Fruit fly (Drosophila melanogaster): ENCODE results near the gene ppk28.

ppk28 gene

DNA sequence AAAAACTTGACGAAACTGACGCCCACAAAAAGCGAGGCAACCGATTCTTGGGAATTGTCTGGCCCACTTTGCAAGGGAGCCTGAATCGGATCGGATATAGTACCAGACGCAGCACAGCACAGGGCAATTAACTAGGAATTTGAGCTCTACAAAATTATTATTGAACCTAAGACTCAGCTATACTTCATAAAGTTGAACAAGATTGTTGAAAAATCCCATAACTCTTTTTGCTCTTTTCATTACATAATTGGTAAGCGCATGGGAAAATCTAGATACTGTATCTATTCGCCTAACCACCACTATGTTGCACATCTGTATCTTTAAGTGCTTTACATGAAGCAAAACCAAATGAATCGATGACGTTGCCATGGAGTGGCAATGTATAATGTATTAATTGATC lies 27.2 kb downstream of the ppk28 start (continued):
- TF ChIP-seq otp (GFP tag; IDR thresholded peaks at IDR 0.05) (peak; percentile 80; the same call in 2 of the 3 replicates), Hr39 (optimal IDR thresholded peaks at IDR 0.05) (no peak), CG17912 (GFP tag; optimal IDR thresholded peaks at IDR 0.05) (peak; percentile 40), croc (GFP tag; conservative IDR thresholded peaks at IDR 0.05) (peak; percentile 69; the same call in 2 of the 3 replicates), nerfin-1 (tag; optimal IDR thresholded peaks at IDR 0.05) (peak; percentile 62), Ada2b (GFP tag; IDR thresholded peaks at IDR 0.05) (peak; percentile 75), B-H1 (GFP tag; IDR thresholded peaks at IDR 0.05) (peak; percentile 46; the same call in 2 of the 3 replicates), ash1 (GFP tag; optimal IDR thresholded peaks at IDR 0.05) (no peak), CG12155 (GFP tag; optimal IDR thresholded peaks at IDR 0.05) (peak; percentile 43), shn (GFP tag; optimal IDR thresholded peaks at IDR 0.05) (peak; percentile 49), CG31365 (tag; optimal IDR thresholded peaks at IDR 0.05) (peak; percentile 44), CG30431 (GFP tag; optimal IDR thresholded peaks at IDR 0.05) (peak; percentile 64), psq (GFP tag; optimal IDR thresholded peaks at IDR 0.05) (no peak), slp2 (GFP tag; optimal IDR thresholded peaks at IDR 0.05) (peak; percentile 75), ato (GFP tag; IDR thresholded peaks at IDR 0.05; ENCODE audit: partially characterized antibody) (no peak), Max (GFP tag; optimal IDR thresholded peaks at IDR 0.05) (peak; percentile 27), kni (GFP tag; optimal IDR thresholded peaks at IDR 0.05) (no peak), CG7556 (GFP tag; optimal IDR thresholded peaks at IDR 0.05) (peak; percentile 61), sens-2 (GFP tag; IDR thresholded peaks at IDR 0.05) (peak; percentile 59; the same call in 1 of the 2 replicates), ac (GFP tag; optimal IDR thresholded peaks at IDR 0.05) (no peak), CG6791 (GFP tag; IDR thresholded peaks at IDR 0.05; ENCODE audit: partially characterized antibody) (no peak), hkb (optimal IDR thresholded peaks at IDR 0.05) (no peak), hkb (GFP tag; IDR thresholded peaks at IDR 0.05) (peak; percentile 85), trh (GFP tag; optimal IDR thresholded peaks at IDR 0.05) (no peak), pum (GFP tag; optimal IDR thresholded peaks at IDR 0.05) (peak; percentile 65), Opbp (GFP tag; IDR thresholded peaks at IDR 0.05; ENCODE audit: partially characterized antibody) (no peak), CG2116 (GFP tag; optimal IDR thresholded peaks at IDR 0.05) (peak; percentile 12)

dm6 chrX:16834259-16834658 lies 28.4 kb downstream of the ppk28 start:
- no peak for TF ChIP-seq lbe (GFP tag; optimal IDR thresholded peaks at IDR 0.05)
- TF ChIP-seq CG34422 (GFP tag; IDR thresholded peaks at IDR 0.05) = no peak
- peak in 1 of 2 experiments; percentile 48 for TF ChIP-seq chif (GFP tag; optimal IDR thresholded peaks at IDR 0.05)
- no peak for TF ChIP-seq prd (optimal IDR thresholded peaks at IDR 0.05)
- peak; percentile 50; the same call in 2 of the 3 replicates for TF ChIP-seq prd (GFP tag; IDR thresholded peaks at IDR 0.05)
- TF ChIP-seq ab (GFP tag; optimal IDR thresholded peaks at IDR 0.05) = no peak
- no peak for TF ChIP-seq NC2β (GFP tag; optimal IDR thresholded peaks at IDR 0.05)
- peak; percentile 41; the same call in 1 of the 2 replicates for TF ChIP-seq Rfx (GFP tag; IDR thresholded peaks at IDR 0.05)
- TF ChIP-seq unc-4 (GFP tag; IDR thresholded peaks at IDR 0.05; ENCODE audit: partially characterized antibody) = no peak
- no peak for TF ChIP-seq zfh1 (GFP tag; IDR thresholded peaks at IDR 0.05)
- TF ChIP-seq cato (GFP tag; optimal IDR thresholded peaks at IDR 0.05; ENCODE audit: borderline replicate concordance) = no peak
- no peak for TF ChIP-seq CG5180 (GFP tag; optimal IDR thresholded peaks at IDR 0.05)
- TF ChIP-seq Spps (tag; optimal IDR thresholded peaks at IDR 0.05) = no peak
- TF ChIP-seq CG17359 (tag; optimal IDR thresholded peaks at IDR 0.05) = peak; percentile 13
- TF ChIP-seq CG32772 (GFP tag; IDR thresholded peaks at IDR 0.05) = peak; percentile 6; the same call in 1 of the 2 replicates
- TF ChIP-seq H2.0 (GFP tag; IDR thresholded peaks at IDR 0.05) = no peak
- TF ChIP-seq unpg (GFP tag; optimal IDR thresholded peaks at IDR 0.05) = peak; percentile 60
- TF ChIP-seq bcd (GFP tag; optimal IDR thresholded peaks at IDR 0.05) = peak; percentile 15
- 0 out of 2 replicates have a peak, but pooled peaks have one; percentile 25 for TF ChIP-seq Xrp1 (GFP tag; IDR thresholded peaks at IDR 0.05)
- no peak for TF ChIP-seq Trl (optimal IDR thresholded peaks at IDR 0.05)
- TF ChIP-seq Trl (GFP tag; optimal IDR thresholded peaks at IDR 0.05) = peak; percentile 28
- TF ChIP-seq dati (GFP tag; IDR thresholded peaks at IDR 0.05) = no peak
- TF ChIP-seq en (GFP tag; optimal IDR thresholded peaks at IDR 0.05) = no peak
- TF ChIP-seq CG15696 (tag; optimal IDR thresholded peaks at IDR 0.05) = no peak
- no peak for TF ChIP-seq CG18011 (GFP tag; optimal IDR thresholded peaks at IDR 0.05)
- peak; percentile 72 for TF ChIP-seq Oli (tag; optimal IDR thresholded peaks at IDR 0.05)

All from whole organism, embryonic.